Fruit fly (Drosophila melanogaster) S2 (cell line): ENCODE data around the gene mof.

Experiments
- CG8478 ChIP-seq: fragments of >200 bp; optimal IDR thresholded peaks from 2 replicates; lab custom pipeline; 2018
- CTCF ChIP-seq, 2 experiments: fragments of >200 bp; optimal IDR thresholded peaks; 2 replicates each; lab custom pipeline; 2018

- TF ChIP-seq CG8478: no peak
- no peak for TF ChIP-seq CTCF (optimal IDR thresholded peaks at IDR 0.05; lab: Kevin White, UChicago)
Measured at dm6 chrX:5886764-5887555, 10.3 kb upstream of the mof start.
